Worm (Caenorhabditis elegans) whole organism, mixed stage, embryonic: ENCODE measurements around the gene pycr-4.

Source experiments
- M03D4.4 ChIP-seq: sonication (generic microtip); optimal IDR thresholded peaks from 2 replicates; lab custom pipeline; 2017; ENCODE audit warnings: mild to moderate bottlenecking, missing genetic modification characterization, missing compliant biosample characterization
- bed-3 ChIP-seq: fragments of 200-800 bp; sonication (Bioruptor generic); optimal IDR thresholded peaks from 3 replicates; lab custom pipeline; 2018; ENCODE audit warnings: mild to moderate bottlenecking, missing genetic modification characterization, moderate library complexity, missing compliant biosample characterization
- blmp-1 ChIP-seq: fragments of 150-350 bp; optimal IDR thresholded peaks from 2 replicates; lab custom pipeline; 2014; ENCODE audit warnings: missing biosample characterization, missing genetic modification characterization
- ceh-39 ChIP-seq: fragments of 150-350 bp; optimal IDR thresholded peaks from 2 replicates; lab custom pipeline; 2014; ENCODE audit warnings: missing biosample characterization, missing genetic modification characterization
- ceh-43 ChIP-seq: fragments of 200-800 bp; sonication (Bioruptor generic); optimal IDR thresholded peaks from 2 replicates; lab custom pipeline; 2018; ENCODE audit warnings: mild to moderate bottlenecking, missing genetic modification characterization, moderate library complexity, missing compliant biosample characterization
- ceh-83 ChIP-seq: fragments of 200-800 bp; sonication (Bioruptor generic); optimal IDR thresholded peaks from 2 replicates; lab custom pipeline; 2018; ENCODE audit warnings: mild to moderate bottlenecking, missing genetic modification characterization, missing compliant biosample characterization
- ces-1 ChIP-seq: fragments of 150-350 bp; optimal IDR thresholded peaks from 2 replicates; lab custom pipeline; 2014; ENCODE audit warnings: missing biosample characterization, missing genetic modification reagents, missing genetic modification characterization
- cnd-1 ChIP-seq: fragments of 200-800 bp; sonication (Bioruptor generic); optimal IDR thresholded peaks from 2 replicates; lab custom pipeline; 2018; ENCODE audit warnings: mild to moderate bottlenecking, missing genetic modification characterization, missing compliant biosample characterization
- drap-1 ChIP-seq: fragments of 200-800 bp; sonication (Bioruptor generic); optimal IDR thresholded peaks from 3 replicates; lab custom pipeline; 2018; ENCODE audit warnings: mild to moderate bottlenecking, missing genetic modification characterization, missing compliant biosample characterization
- elt-1 ChIP-seq: sonication (generic microtip); optimal IDR thresholded peaks from 2 replicates; lab custom pipeline; 2017; ENCODE audit warnings: missing genetic modification characterization, mild to moderate bottlenecking, missing compliant biosample characterization, antibody characterized with exemption, moderate library complexity, borderline replicate concordance; ENCODE audit not compliant: insufficient read depth
- flh-1 ChIP-seq: fragments of 200-800 bp; sonication (Bioruptor generic); optimal IDR thresholded peaks from 2 replicates; lab custom pipeline; 2018; ENCODE audit warnings: mild to moderate bottlenecking, missing genetic modification characterization, moderate library complexity, missing compliant biosample characterization
- hlh-1 ChIP-seq: fragments of 150-350 bp; optimal IDR thresholded peaks from 2 replicates; lab custom pipeline; 2014; ENCODE audit warnings: missing biosample characterization, missing genetic modification reagents, missing genetic modification characterization
- lin-13 ChIP-seq: fragments of 150-350 bp; optimal IDR thresholded peaks from 2 replicates; lab custom pipeline; 2014; ENCODE audit warnings: missing biosample characterization, missing genetic modification characterization
- lin-32 ChIP-seq: fragments of 200-800 bp; sonication (Bioruptor generic); optimal IDR thresholded peaks from 2 replicates; lab custom pipeline; 2018; ENCODE audit warnings: mild to moderate bottlenecking, missing genetic modification characterization, missing compliant biosample characterization
- lsy-2 ChIP-seq: fragments of 150-350 bp; optimal IDR thresholded peaks from 2 replicates; lab custom pipeline; 2014; ENCODE audit warnings: missing biosample characterization, missing genetic modification characterization
- mab-5 ChIP-seq: fragments of 150-350 bp; optimal IDR thresholded peaks from 2 replicates; lab custom pipeline; 2014; ENCODE audit warnings: missing biosample characterization, missing genetic modification characterization
- mep-1 ChIP-seq: fragments of 150-350 bp; optimal IDR thresholded peaks from 2 replicates; lab custom pipeline; 2017; ENCODE audit warnings: missing biosample characterization, missing genetic modification reagents, missing genetic modification characterization, inconsistent platforms
- mls-2 ChIP-seq: sonication (generic microtip); optimal IDR thresholded peaks from 2 replicates; lab custom pipeline; 2016; ENCODE audit warnings: mild to moderate bottlenecking, missing genetic modification characterization, moderate library complexity, missing compliant biosample characterization
- nhr-12 ChIP-seq: fragments of 150-350 bp; optimal IDR thresholded peaks from 2 replicates; lab custom pipeline; 2014; ENCODE audit warnings: missing biosample characterization, missing genetic modification characterization
- nhr-2 ChIP-seq: fragments of 150-350 bp; optimal IDR thresholded peaks from 2 replicates; lab custom pipeline; 2014; ENCODE audit warnings: missing biosample characterization, missing genetic modification characterization
- nhr-237 ChIP-seq: fragments of 150-350 bp; optimal IDR thresholded peaks from 2 replicates; lab custom pipeline; 2014; ENCODE audit warnings: missing biosample characterization, missing genetic modification characterization
- nhr-28 ChIP-seq: fragments of 150-350 bp; optimal IDR thresholded peaks from 2 replicates; lab custom pipeline; 2014; ENCODE audit warnings: missing biosample characterization, missing genetic modification characterization
- nhr-76 ChIP-seq: sonication (generic microtip); optimal IDR thresholded peaks from 2 replicates; lab custom pipeline; 2017; ENCODE audit warnings: missing biosample characterization, missing genetic modification characterization
- sem-2 ChIP-seq: fragments of 200-800 bp; sonication (Bioruptor generic); optimal IDR thresholded peaks from 2 replicates; lab custom pipeline; 2018; ENCODE audit warnings: mild to moderate bottlenecking, missing genetic modification characterization, missing compliant biosample characterization
- snpc-4 ChIP-seq: fragments of 150-350 bp; optimal IDR thresholded peaks from 2 replicates; lab custom pipeline; 2014; ENCODE audit warnings: missing biosample characterization, missing genetic modification characterization
- sptf-1 ChIP-seq: sonication (generic microtip); optimal IDR thresholded peaks from 2 replicates; lab custom pipeline; 2017; ENCODE audit warnings: mild to moderate bottlenecking, missing genetic modification characterization, moderate library complexity, missing compliant biosample characterization
- tbx-8 ChIP-seq: fragments of 200-800 bp; sonication (Bioruptor generic); optimal IDR thresholded peaks from 2 replicates; lab custom pipeline; 2018; ENCODE audit warnings: mild to moderate bottlenecking, missing genetic modification characterization, moderate library complexity, missing compliant biosample characterization
- unc-120 ChIP-seq: sonication (generic microtip); optimal IDR thresholded peaks from 2 replicates; lab custom pipeline; 2017; ENCODE audit warnings: missing genetic modification characterization, missing compliant biosample characterization; ENCODE audit not compliant: poor library complexity, severe bottlenecking
- unc-39 ChIP-seq: fragments of 150-350 bp; optimal IDR thresholded peaks from 2 replicates; lab custom pipeline; 2014; ENCODE audit warnings: missing biosample characterization, missing genetic modification characterization
- unc-62 ChIP-seq: fragments of 150-350 bp; optimal IDR thresholded peaks from 2 replicates; lab custom pipeline; 2014; ENCODE audit warnings: missing biosample characterization, missing genetic modification reagents, missing genetic modification characterization
- zip-8 ChIP-seq: fragments of 150-350 bp; optimal IDR thresholded peaks from 2 replicates; lab custom pipeline; 2014; ENCODE audit warnings: missing biosample characterization, missing genetic modification characterization
- ztf-11 ChIP-seq: fragments of 150-350 bp; optimal IDR thresholded peaks from 2 replicates; lab custom pipeline; 2014; ENCODE audit warnings: missing biosample characterization, missing genetic modification characterization

The pycr-4 gene

DNA sequence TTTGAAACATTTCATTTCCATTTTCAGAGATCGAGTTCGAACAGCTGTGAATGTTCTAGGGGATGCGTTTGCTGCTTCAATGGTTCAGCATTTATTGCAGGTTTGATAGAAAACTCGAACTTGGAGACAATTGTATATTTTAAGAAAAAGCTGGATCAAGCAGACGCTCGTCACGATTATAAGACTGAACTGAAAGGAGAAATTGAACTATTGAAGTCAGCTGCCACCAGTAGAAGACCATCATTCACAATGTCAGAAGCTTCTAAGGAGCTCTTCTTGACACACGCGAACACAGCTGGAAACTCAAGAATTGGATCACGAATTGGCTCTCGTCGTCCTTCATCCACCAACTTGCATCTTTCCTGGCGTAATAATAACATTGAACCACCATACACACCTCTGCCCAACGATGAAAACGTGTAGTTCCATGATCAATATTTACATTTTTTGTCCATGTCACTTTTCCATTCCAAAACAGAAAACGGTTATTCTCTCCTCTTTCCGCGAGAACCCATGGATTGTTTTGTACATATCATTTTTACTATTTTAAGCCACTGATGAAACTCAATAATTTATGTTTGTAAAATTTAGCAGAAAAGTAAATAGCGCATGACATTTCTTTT lies 28.9 kb upstream of the pycr-4 start:
- TF ChIP-seq mep-1 (tag; lab: Kevin White, UChicago): no peak
- no peak for TF ChIP-seq mls-2 (tag; lab: Kevin White, UChicago)
- TF ChIP-seq blmp-1 (tag; lab: Kevin White, UChicago): no peak
- no peak for TF ChIP-seq snpc-4 (tag; lab: Kevin White, UChicago)
- TF ChIP-seq nhr-12 (tag; lab: Kevin White, UChicago): no peak
- TF ChIP-seq ztf-11: no peak
- TF ChIP-seq nhr-76 (tag; lab: Kevin White, UChicago): no peak
- no peak for TF ChIP-seq nhr-2
- TF ChIP-seq flh-1 (GFP tag; lab: Kevin White, UChicago): no peak
- TF ChIP-seq cnd-1 (tag; lab: Kevin White, UChicago): no peak
- TF ChIP-seq lsy-2 (tag; lab: Kevin White, UChicago): no peak
- TF ChIP-seq M03D4.4: no peak
- TF ChIP-seq lin-32 (GFP tag; lab: Kevin White, UChicago): no peak
- no peak for TF ChIP-seq drap-1 (GFP tag; lab: Kevin White, UChicago)
- no peak for TF ChIP-seq sem-2 (GFP tag; lab: Kevin White, UChicago)
- TF ChIP-seq ceh-43 (GFP tag; lab: Kevin White, UChicago): no peak

DNA sequence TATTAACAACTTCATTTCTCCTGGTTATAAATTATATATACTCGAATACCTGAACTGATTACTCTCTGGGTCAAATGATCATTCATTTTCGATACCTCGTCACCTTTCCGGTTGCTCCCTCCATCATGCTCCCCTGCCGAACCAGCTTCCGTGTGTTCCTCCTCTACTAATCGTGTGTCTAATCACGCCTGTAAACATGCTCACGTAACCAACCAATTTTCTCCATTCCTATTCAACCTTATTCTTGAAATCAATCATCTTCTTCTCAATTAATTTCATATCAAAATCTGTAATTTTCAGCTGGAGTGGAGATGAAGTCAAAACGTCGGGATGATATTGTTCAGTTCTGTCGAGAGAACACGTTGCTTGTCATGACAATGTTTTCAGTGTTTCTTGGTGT lies 26.2 kb upstream of the pycr-4 start, which contains the start of gene glt-6:
glt-6 (plus strand) TSS at position 301 of the 400 bp plus-strand sequence.
- TF ChIP-seq nhr-12 (tag; lab: Kevin White, UChicago): no peak
- no peak for TF ChIP-seq nhr-28 (tag; lab: Kevin White, UChicago)
- TF ChIP-seq nhr-76 (tag; lab: Kevin White, UChicago): no peak

DNA sequence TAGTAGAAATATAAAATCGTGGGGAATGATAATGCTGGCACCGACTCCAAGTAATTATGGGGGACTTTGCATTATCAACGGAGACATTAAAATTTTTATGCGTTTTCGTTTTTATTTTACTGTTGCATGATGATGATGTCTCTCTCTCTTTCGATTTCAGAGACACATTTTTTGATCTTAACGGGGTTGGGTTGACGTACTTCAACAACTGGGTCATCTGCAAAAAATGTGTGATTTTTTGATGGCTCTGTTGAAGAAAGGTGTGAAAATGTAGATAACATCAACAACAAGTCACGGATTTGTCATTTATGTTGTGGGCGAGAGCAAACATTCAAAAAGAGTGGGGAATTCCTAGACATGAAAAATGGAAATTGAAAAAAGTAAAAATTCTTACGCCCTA lies 24.2 kb upstream of the pycr-4 start, which contains the start of gene F55G1.15:
F55G1.15 (minus strand) TSS at position 101 of the 400 bp plus-strand sequence.
- TF ChIP-seq nhr-28 (tag; lab: Kevin White, UChicago): no peak
- no peak for TF ChIP-seq ceh-83 (GFP tag; lab: Kevin White, UChicago)
- no peak for TF ChIP-seq nhr-237 (tag; lab: Kevin White, UChicago)
- TF ChIP-seq unc-62: no peak
- no peak for TF ChIP-seq snpc-4 (tag; lab: Kevin White, UChicago)
- no peak for TF ChIP-seq lin-32 (GFP tag; lab: Kevin White, UChicago)
- no peak for TF ChIP-seq nhr-2
- no peak for TF ChIP-seq nhr-12 (tag; lab: Kevin White, UChicago)
- no peak for TF ChIP-seq elt-1
- TF ChIP-seq ceh-39 (tag; lab: Kevin White, UChicago): no peak
- TF ChIP-seq unc-39 (tag; lab: Kevin White, UChicago): no peak
- no peak for TF ChIP-seq lin-13 (tag; lab: Kevin White, UChicago)
- TF ChIP-seq hlh-1 (tag; lab: Kevin White, UChicago): no peak
- TF ChIP-seq lsy-2 (tag; lab: Kevin White, UChicago): no peak
- TF ChIP-seq cnd-1 (tag; lab: Kevin White, UChicago): no peak
- no peak for TF ChIP-seq unc-120 (tag; lab: Kevin White, UChicago)

DNA sequence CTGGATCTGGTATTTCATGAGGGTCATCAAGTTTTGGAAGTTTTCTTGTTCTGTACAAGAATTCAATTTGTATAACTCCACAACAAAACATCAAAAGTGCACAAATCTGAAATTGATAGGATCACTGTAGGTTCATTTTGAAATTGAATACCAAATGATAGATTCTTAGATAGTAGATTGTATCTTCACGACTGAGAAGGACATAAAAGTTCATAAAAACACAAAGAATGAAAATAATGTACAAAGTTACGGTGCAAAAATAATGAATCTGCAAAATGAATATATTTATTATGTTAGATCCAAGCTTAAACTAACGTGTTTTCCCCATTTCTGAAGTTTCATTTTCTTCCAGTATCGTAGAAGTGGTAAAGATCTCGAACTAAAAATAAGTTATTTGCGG lies 23.8 kb upstream of the pycr-4 start:
- TF ChIP-seq unc-62: no peak
- TF ChIP-seq hlh-1 (tag; lab: Kevin White, UChicago): no peak
- TF ChIP-seq nhr-28 (tag; lab: Kevin White, UChicago): no peak
- TF ChIP-seq sptf-1 (tag; lab: Kevin White, UChicago): no peak
- no peak for TF ChIP-seq blmp-1 (tag; lab: Kevin White, UChicago)
- TF ChIP-seq mab-5 (tag; lab: Kevin White, UChicago): no peak
- no peak for TF ChIP-seq ces-1 (GFP tag; lab: Kevin White, UChicago)
- no peak for TF ChIP-seq mls-2 (tag; lab: Kevin White, UChicago)
- TF ChIP-seq ceh-43 (GFP tag; lab: Kevin White, UChicago): no peak
- TF ChIP-seq unc-39 (tag; lab: Kevin White, UChicago): no peak
- TF ChIP-seq sem-2 (GFP tag; lab: Kevin White, UChicago): no peak
- no peak for TF ChIP-seq tbx-8 (GFP tag; lab: Kevin White, UChicago)

DNA sequence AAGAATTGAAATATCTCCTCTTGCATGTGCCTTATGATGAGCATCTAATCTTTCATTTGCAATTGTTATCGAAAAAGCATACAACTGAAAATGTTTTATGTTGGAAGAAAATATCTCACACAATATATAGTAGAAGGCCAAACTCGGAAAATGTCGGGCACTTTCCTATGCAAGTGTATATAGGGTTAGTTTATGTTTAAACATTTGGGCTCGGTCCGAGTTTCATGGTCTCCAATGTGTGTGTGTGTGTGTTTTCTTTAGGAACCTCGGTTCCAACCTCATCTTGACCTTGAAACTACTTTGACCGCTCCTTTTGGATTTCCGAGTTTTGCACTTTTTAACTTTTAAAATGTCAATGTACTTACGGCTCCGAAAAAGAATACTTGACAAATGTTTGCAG lies 22.2 kb upstream of the pycr-4 start:
- no peak for TF ChIP-seq sptf-1 (tag; lab: Kevin White, UChicago)
- TF ChIP-seq nhr-76 (tag; lab: Kevin White, UChicago): no peak
- no peak for TF ChIP-seq drap-1 (GFP tag; lab: Kevin White, UChicago)
- no peak for TF ChIP-seq zip-8 (tag; lab: Kevin White, UChicago)
- no peak for TF ChIP-seq bed-3
- no peak for TF ChIP-seq snpc-4 (tag; lab: Kevin White, UChicago)
- no peak for TF ChIP-seq ztf-11
- no peak for TF ChIP-seq flh-1 (GFP tag; lab: Kevin White, UChicago)
- no peak for TF ChIP-seq hlh-1 (tag; lab: Kevin White, UChicago)
- TF ChIP-seq unc-120 (tag; lab: Kevin White, UChicago): no peak
- TF ChIP-seq mab-5 (tag; lab: Kevin White, UChicago): no peak
